Worm (Caenorhabditis elegans) whole organism, L2 larva: ENCODE measurements around the gene sel-13.

Source experiments
- C34F6.9 ChIP-seq: fragments of 150-350 bp; optimal IDR thresholded peaks from 2 replicates; lab custom pipeline; 2014; ENCODE audit warnings: missing biosample characterization, missing genetic modification characterization
- F13H6.1 ChIP-seq: sonication (generic microtip); optimal IDR thresholded peaks from 2 replicates; lab custom pipeline; 2016; ENCODE audit warnings: missing genetic modification characterization, missing compliant biosample characterization
- R02D3.7 ChIP-seq: fragments of 150-350 bp; optimal IDR thresholded peaks from 2 replicates; lab custom pipeline; 2014; ENCODE audit warnings: missing biosample characterization, missing genetic modification characterization
- Y55F3AM.14 ChIP-seq: fragments of 200-800 bp; sonication (Bioruptor generic); optimal IDR thresholded peaks from 2 replicates; lab custom pipeline; 2018; ENCODE audit warnings: mild to moderate bottlenecking, missing genetic modification characterization, missing compliant biosample characterization
- alr-1 ChIP-seq: fragments of 150-350 bp; optimal IDR thresholded peaks from 2 replicates; lab custom pipeline; 2014; ENCODE audit warnings: missing biosample characterization, missing genetic modification characterization
- aly-2 ChIP-seq: fragments of 150-350 bp; optimal IDR thresholded peaks from 2 replicates; lab custom pipeline; 2014; ENCODE audit warnings: missing biosample characterization, missing genetic modification characterization
- ama-1 ChIP-seq: fragments of 150-350 bp; optimal IDR thresholded peaks from 2 replicates; lab custom pipeline; 2018; ENCODE audit warnings: inconsistent platforms
- blmp-1 ChIP-seq: sonication (generic microtip); optimal IDR thresholded peaks from 2 replicates; lab custom pipeline; 2017; ENCODE audit warnings: missing genetic modification characterization, mild to moderate bottlenecking, missing compliant biosample characterization, antibody characterized with exemption, moderate library complexity; ENCODE audit not compliant: insufficient read depth
- ceh-16 ChIP-seq: fragments of 150-350 bp; optimal IDR thresholded peaks from 2 replicates; lab custom pipeline; 2014; ENCODE audit warnings: missing biosample characterization, missing genetic modification characterization
- ceh-82 ChIP-seq: fragments of 150-350 bp; optimal IDR thresholded peaks from 2 replicates; lab custom pipeline; 2014; ENCODE audit warnings: missing biosample characterization, missing genetic modification characterization
- crh-2 ChIP-seq: sonication (generic microtip); optimal IDR thresholded peaks from 2 replicates; lab custom pipeline; 2017; ENCODE audit warnings: missing biosample characterization, missing genetic modification characterization
- dmd-4 ChIP-seq: sonication (generic microtip); optimal IDR thresholded peaks from 2 replicates; lab custom pipeline; 2017; ENCODE audit warnings: missing biosample characterization, missing genetic modification characterization
- egl-27 ChIP-seq: sonication (generic microtip); optimal IDR thresholded peaks from 3 replicates; lab custom pipeline; 2017; ENCODE audit warnings: missing biosample characterization, missing genetic modification reagents, missing genetic modification characterization
- elt-1 ChIP-seq: fragments of 150-350 bp; optimal IDR thresholded peaks from 2 replicates; lab custom pipeline; 2014; ENCODE audit warnings: missing biosample characterization, missing genetic modification characterization
- elt-3 ChIP-seq: sonication (generic microtip); optimal IDR thresholded peaks from 2 replicates; lab custom pipeline; 2017; ENCODE audit warnings: missing biosample characterization, missing genetic modification characterization
- gmeb-1 ChIP-seq: fragments of 150-350 bp; optimal IDR thresholded peaks from 2 replicates; lab custom pipeline; 2014; ENCODE audit warnings: missing biosample characterization, missing genetic modification characterization
- lin-11 ChIP-seq: fragments of 150-350 bp; sonication (generic microtip); optimal IDR thresholded peaks from 2 replicates; lab custom pipeline; 2014; ENCODE audit warnings: missing biosample characterization, missing genetic modification characterization, inconsistent platforms, mixed read lengths
- lin-39 ChIP-seq: fragments of 150-350 bp; optimal IDR thresholded peaks from 2 replicates; lab custom pipeline; 2014; ENCODE audit warnings: missing biosample characterization, missing genetic modification reagents, missing genetic modification characterization
- lsy-2 ChIP-seq, 2 experiments: fragments of 150-350 bp in 1 of 2; sonication (generic microtip) in 1 of 2; optimal IDR thresholded peaks; 2 replicates each; lab custom pipeline; 2014 to 2017; ENCODE audit warnings: missing biosample characterization in 2 of 2, missing genetic modification characterization in 2 of 2
- mab-5 ChIP-seq: fragments of 150-350 bp; optimal IDR thresholded peaks from 2 replicates; lab custom pipeline; 2014; ENCODE audit warnings: missing biosample characterization, missing genetic modification characterization
- mbf-1 ChIP-seq: sonication (generic microtip); optimal IDR thresholded peaks from 2 replicates; lab custom pipeline; 2017; ENCODE audit warnings: missing biosample characterization, missing genetic modification characterization
- mdl-1 ChIP-seq, 2 experiments: fragments of 150-350 bp in 1 of 2; sonication (generic microtip) in 1 of 2; optimal IDR thresholded peaks; 2 replicates each; lab custom pipeline; 2017; ENCODE audit warnings: missing biosample characterization in 2 of 2, missing genetic modification characterization in 2 of 2
- nhr-11 ChIP-seq: fragments of 150-350 bp; optimal IDR thresholded peaks from 2 replicates; lab custom pipeline; 2014; ENCODE audit warnings: missing biosample characterization, missing genetic modification characterization
- nhr-12 ChIP-seq: fragments of 150-350 bp; optimal IDR thresholded peaks from 2 replicates; lab custom pipeline; 2014; ENCODE audit warnings: missing biosample characterization, missing genetic modification characterization
- nhr-129 ChIP-seq: fragments of 150-350 bp; optimal IDR thresholded peaks from 2 replicates; lab custom pipeline; 2014; ENCODE audit warnings: missing biosample characterization, missing genetic modification characterization
- nhr-21 ChIP-seq: fragments of 150-350 bp; optimal IDR thresholded peaks from 2 replicates; lab custom pipeline; 2014; ENCODE audit warnings: missing biosample characterization, missing genetic modification characterization
- nhr-23 ChIP-seq: fragments of 150-350 bp; optimal IDR thresholded peaks from 2 replicates; lab custom pipeline; 2014; ENCODE audit warnings: missing biosample characterization, missing genetic modification reagents, missing genetic modification characterization
- nhr-25 ChIP-seq: fragments of 150-350 bp; sonication (generic microtip); optimal IDR thresholded peaks from 3 replicates; lab custom pipeline; 2014; ENCODE audit warnings: missing biosample characterization, missing genetic modification characterization
- nhr-6 ChIP-seq: fragments of 150-350 bp; optimal IDR thresholded peaks from 2 replicates; lab custom pipeline; 2014; ENCODE audit warnings: missing biosample characterization, missing genetic modification characterization
- nhr-77 ChIP-seq: fragments of 150-350 bp; optimal IDR thresholded peaks from 2 replicates; lab custom pipeline; 2014; ENCODE audit warnings: missing biosample characterization, missing genetic modification characterization
- peb-1 ChIP-seq: fragments of 150-350 bp; optimal IDR thresholded peaks from 2 replicates; lab custom pipeline; 2014; ENCODE audit warnings: missing biosample characterization, missing genetic modification characterization
- sem-4 ChIP-seq: fragments of 150-350 bp; optimal IDR thresholded peaks from 2 replicates; lab custom pipeline; 2014; ENCODE audit warnings: missing biosample characterization, missing genetic modification reagents, missing genetic modification characterization
- skn-1 ChIP-seq: sonication (generic microtip); optimal IDR thresholded peaks from 2 replicates; lab custom pipeline; 2017; ENCODE audit warnings: missing biosample characterization, missing genetic modification characterization
- sma-3 ChIP-seq: sonication (generic microtip); optimal IDR thresholded peaks from 2 replicates; lab custom pipeline; 2016; ENCODE audit warnings: missing genetic modification reagents, missing genetic modification characterization, missing compliant biosample characterization
- sma-9 ChIP-seq, 2 experiments: fragments of 150-350 bp in 1 of 2; sonication (generic microtip) in 1 of 2; optimal IDR thresholded peaks; 2 replicates each; lab custom pipeline; 2014 to 2016; ENCODE audit warnings: missing genetic modification characterization in 2 of 2, mild to moderate bottlenecking in 1 of 2, missing biosample characterization in 1 of 2, missing compliant biosample characterization in 1 of 2, missing genetic modification reagents in 1 of 2, moderate library complexity in 1 of 2
- snpc-4 ChIP-seq: fragments of 150-350 bp; optimal IDR thresholded peaks from 2 replicates; lab custom pipeline; 2014; ENCODE audit warnings: missing biosample characterization, missing genetic modification characterization
- unc-39 ChIP-seq: fragments of 150-350 bp; optimal IDR thresholded peaks from 2 replicates; lab custom pipeline; 2014; ENCODE audit warnings: missing biosample characterization, missing genetic modification characterization
- unc-55 ChIP-seq: fragments of 150-350 bp; sonication (generic microtip); optimal IDR thresholded peaks from 3 replicates; lab custom pipeline; 2014; ENCODE audit warnings: missing biosample characterization, missing genetic modification reagents, missing genetic modification characterization
- zag-1 ChIP-seq: fragments of 150-350 bp; optimal IDR thresholded peaks from 2 replicates; lab custom pipeline; 2014; ENCODE audit warnings: missing biosample characterization, missing genetic modification characterization
- ztf-1 ChIP-seq: fragments of 200-800 bp; sonication (Bioruptor generic); conservative IDR thresholded peaks from 2 replicates; pipeline ENCODE4 v1.3.6; 2022; ENCODE audit warnings: missing genetic modification characterization, missing compliant biosample characterization
- ztf-11 ChIP-seq: sonication (generic microtip); optimal IDR thresholded peaks from 2 replicates; lab custom pipeline; 2017; ENCODE audit warnings: missing biosample characterization, missing genetic modification characterization

Gene sel-13

DNA sequence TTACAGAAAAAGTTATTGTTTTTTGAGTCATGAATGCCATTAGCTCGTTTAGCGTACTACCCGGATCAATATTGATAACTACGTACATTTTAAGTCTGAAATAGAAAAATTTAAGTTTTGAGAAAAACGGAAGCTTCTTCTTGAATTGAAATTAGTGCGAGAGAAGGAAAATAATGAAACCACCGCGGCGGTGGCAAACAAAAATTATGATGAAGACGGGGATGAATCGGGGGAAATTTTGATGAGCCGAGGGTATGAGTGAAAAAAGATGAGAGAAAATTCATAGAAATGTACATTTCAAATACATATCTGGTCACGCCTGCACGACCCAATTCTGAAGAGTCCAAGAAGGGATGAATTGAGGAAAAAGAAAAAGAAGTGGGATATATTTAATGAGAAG is 34.8 kb downstream of the sel-13 start, which contains the start of gene T23F11.4:
Gene T23F11.4 (minus strand): TSS at position 101 of the 400 bp plus-strand sequence.
- no peak for TF ChIP-seq skn-1 (tag; lab: Kevin White, UChicago)
- TF ChIP-seq peb-1 (tag; lab: Kevin White, UChicago), result no peak

- TF ChIP-seq egl-27 (tag; lab: Kevin White, UChicago) (no peak), crh-2 (tag; lab: Kevin White, UChicago) (peak; percentile 36)
Observed at ce11 chrIII:4659426-4659825, 40.6 kb downstream of the sel-13 start.

ce11 chrIII:4658384-4658844 is 41.6 kb downstream of the sel-13 start, which contains the start of gene cdka-1:
Gene cdka-1, plus strand, starts transcription at chrIII:4658794.
- peak; percentile 37 for TF ChIP-seq sem-4 (tag; lab: Kevin White, UChicago)
- TF ChIP-seq unc-55 (GFP tag; lab: Kevin White, UChicago), result peak; percentile 77
- TF ChIP-seq lsy-2 (tag; optimal IDR thresholded peaks at IDR 0.05; lab: Kevin White, UChicago), result peak in 1 of 2 experiments; percentile 59
- TF ChIP-seq crh-2 (tag; lab: Kevin White, UChicago), result peak; percentile 23
- TF ChIP-seq nhr-6, result no peak
- TF ChIP-seq zag-1, result peak; percentile 77
- peak; percentile 55 for TF ChIP-seq sma-9 (GFP tag; optimal IDR thresholded peaks at IDR 0.05; lab: Kevin White, UChicago)
- no peak for TF ChIP-seq sma-9 (tag; optimal IDR thresholded peaks at IDR 0.05; lab: Kevin White, UChicago)
- no peak for TF ChIP-seq nhr-21 (tag; lab: Kevin White, UChicago)
- no peak for TF ChIP-seq nhr-12 (tag; lab: Kevin White, UChicago)
- TF ChIP-seq C34F6.9 (tag; lab: Kevin White, UChicago), result peak; percentile 63

DNA sequence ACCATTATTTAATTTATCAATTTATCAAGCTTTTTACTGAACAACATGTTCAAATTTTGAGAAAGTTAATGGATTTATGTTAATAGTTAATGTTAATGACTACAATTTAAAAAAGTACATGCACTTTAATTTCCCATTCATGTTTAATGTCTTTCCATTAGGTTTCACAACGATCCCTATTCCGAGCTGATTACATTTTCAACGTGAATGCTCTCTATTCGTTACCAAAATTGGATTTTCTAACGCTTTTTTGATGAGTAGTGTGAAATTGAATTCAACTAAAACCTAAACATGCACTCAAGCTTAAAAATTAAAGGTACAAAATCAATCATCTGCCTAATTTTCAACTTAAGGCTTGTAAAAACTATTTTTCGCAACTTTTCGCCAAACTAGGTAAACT is 42.6 kb downstream of the sel-13 start:
- TF ChIP-seq sem-4 (tag; lab: Kevin White, UChicago) (no peak), mbf-1 (tag; lab: Kevin White, UChicago) (no peak), nhr-77 (tag; lab: Kevin White, UChicago) (no peak), alr-1 (tag; lab: Kevin White, UChicago) (no peak), Y55F3AM.14 (GFP tag; lab: Kevin White, UChicago) (no peak), ceh-16 (tag; lab: Kevin White, UChicago) (no peak), peb-1 (tag; lab: Kevin White, UChicago) (no peak), unc-39 (tag; lab: Kevin White, UChicago) (no peak), skn-1 (tag; lab: Kevin White, UChicago) (no peak), nhr-11 (tag; lab: Kevin White, UChicago) (no peak), lin-11 (tag; lab: Kevin White, UChicago) (no peak), nhr-23 (no peak), crh-2 (tag; lab: Kevin White, UChicago) (no peak), blmp-1 (tag; lab: Kevin White, UChicago) (no peak), mdl-1 (tag; optimal IDR thresholded peaks at IDR 0.05; lab: Kevin White, UChicago) (no peak), nhr-129 (tag; lab: Kevin White, UChicago) (no peak)
- TF ChIP-seq, all 48 proteins: peak for 0

DNA sequence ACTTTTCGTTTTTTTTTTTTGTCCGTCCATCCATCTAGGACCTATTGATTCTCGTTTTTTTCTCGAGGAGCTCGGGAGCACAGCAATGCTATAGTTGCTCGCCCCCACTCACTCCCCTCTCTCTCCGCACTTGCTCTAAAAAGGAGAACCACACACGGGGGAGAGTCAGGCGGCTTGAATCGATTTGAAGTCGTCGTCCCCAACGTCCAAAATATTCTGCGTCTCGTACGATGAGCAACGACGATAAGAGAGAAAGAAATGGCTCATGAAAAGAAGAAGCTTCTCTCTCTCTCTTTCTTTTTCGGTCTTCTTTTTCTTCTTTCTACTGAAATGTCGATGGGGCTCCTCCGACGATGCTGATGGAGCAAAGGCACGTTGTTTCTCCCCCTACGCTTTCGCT is 43.6 kb downstream of the sel-13 start:
- TF ChIP-seq crh-2 (tag; lab: Kevin White, UChicago) (peak; percentile 72), ceh-82 (tag; lab: Kevin White, UChicago) (no peak), skn-1 (tag; lab: Kevin White, UChicago) (no peak), lin-39 (tag; lab: Kevin White, UChicago) (no peak), aly-2 (tag; lab: Kevin White, UChicago) (no peak), peb-1 (tag; lab: Kevin White, UChicago) (no peak), elt-3 (tag; lab: Kevin White, UChicago) (no peak), nhr-23 (no peak), nhr-25 (no peak), ztf-11 (tag; lab: Kevin White, UChicago) (no peak), snpc-4 (tag; lab: Kevin White, UChicago) (peak; percentile 28), nhr-21 (tag; lab: Kevin White, UChicago) (no peak), ceh-16 (tag; lab: Kevin White, UChicago) (no peak), nhr-6 (no peak), sma-3 (GFP tag; lab: Kevin White, UChicago) (no peak), lin-11 (tag; lab: Kevin White, UChicago) (peak; percentile 70), lsy-2 (tag; optimal IDR thresholded peaks at IDR 0.05; lab: Kevin White, UChicago) (peak; percentile 55 to 70), elt-1 (tag; lab: Kevin White, UChicago) (no peak), nhr-11 (tag; lab: Kevin White, UChicago) (no peak), alr-1 (tag; lab: Kevin White, UChicago) (no peak), egl-27 (tag; lab: Kevin White, UChicago) (peak; percentile 45), unc-39 (tag; lab: Kevin White, UChicago) (no peak), dmd-4 (tag; lab: Kevin White, UChicago) (no peak), sem-4 (tag; lab: Kevin White, UChicago) (peak; percentile 42), nhr-77 (tag; lab: Kevin White, UChicago) (no peak), ama-1 (lab: Kevin White, UChicago) (no peak), R02D3.7 (tag; lab: Kevin White, UChicago) (no peak), zag-1 (peak; percentile 88), mab-5 (tag; lab: Kevin White, UChicago) (peak; percentile 40), nhr-12 (tag; lab: Kevin White, UChicago) (no peak), mdl-1 (tag; optimal IDR thresholded peaks at IDR 0.05; lab: Kevin White, UChicago) (peak in 1 of 2 experiments; percentile 32), F13H6.1 (peak; percentile 63), C34F6.9 (tag; lab: Kevin White, UChicago) (peak; percentile 83), ztf-1 (GFP tag; lab: Robert Waterston, UW) (no peak), gmeb-1 (no peak)
